Worm (Caenorhabditis elegans): Measurements from ENCODE around the gene C07B5.8.

Gene C07B5.8

ce11 chrX:9548890-9549289, 12.3 kb upstream of the C07B5.8 start:
- no peak for TF ChIP-seq aly-1 (tag; optimal IDR thresholded peaks at IDR 0.05)
- no peak for TF ChIP-seq scrt-1 (GFP tag; IDR thresholded peaks at IDR 0.05)
- TF ChIP-seq ets-7 (tag; optimal IDR thresholded peaks at IDR 0.05) = no peak
- TF ChIP-seq ceh-13 (GFP tag; optimal IDR thresholded peaks at IDR 0.05) = no peak
- TF ChIP-seq tra-4 (tag; optimal IDR thresholded peaks at IDR 0.05) = no peak

DNA sequence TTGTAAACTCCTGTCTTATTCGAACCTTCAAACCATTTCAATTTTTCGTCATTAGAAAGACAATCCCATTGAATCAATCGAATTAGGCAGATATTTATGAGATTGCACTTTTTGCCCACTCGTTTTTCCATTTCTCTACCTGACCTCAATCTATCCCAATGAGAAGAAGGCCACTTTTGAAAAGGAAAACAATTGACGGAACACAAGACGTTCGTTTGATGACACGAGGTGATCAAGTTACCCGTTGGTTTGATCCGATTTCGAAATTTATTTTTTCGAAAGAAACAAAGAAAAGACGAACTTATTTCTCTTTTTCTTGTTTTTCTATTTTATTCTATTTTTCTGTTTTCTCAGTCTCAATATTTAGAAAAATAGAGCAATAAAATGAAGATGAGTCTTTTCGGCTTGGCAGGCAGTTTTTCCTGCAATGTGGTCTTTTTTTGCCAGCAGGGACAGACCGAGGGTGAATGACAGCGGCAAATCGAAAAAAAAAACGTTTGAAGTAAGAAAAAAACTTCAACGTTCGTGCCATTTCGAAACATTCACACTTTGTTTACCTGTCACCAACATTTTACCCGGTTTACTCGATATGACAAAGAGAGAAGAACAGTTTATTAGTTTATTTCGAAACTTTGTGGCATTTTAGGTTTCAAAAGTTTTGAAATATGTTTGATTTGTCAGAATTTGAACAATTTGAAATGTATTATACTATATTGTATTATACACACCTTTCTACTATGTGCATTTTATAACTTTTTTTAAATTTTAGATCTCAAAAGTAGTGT, 11.6 kb upstream of the C07B5.8 start:
- TF ChIP-seq hnd-1 (tag; optimal IDR thresholded peaks at IDR 0.05) = no peak
- TF ChIP-seq hmg-4 (GFP tag; optimal IDR thresholded peaks at IDR 0.05) = no peak
- no peak for TF ChIP-seq ets-7 (tag; optimal IDR thresholded peaks at IDR 0.05)
- no peak for TF ChIP-seq ceh-13 (GFP tag; optimal IDR thresholded peaks at IDR 0.05)
- TF ChIP-seq pes-1 (GFP tag; IDR thresholded peaks at IDR 0.05) = no peak
- no peak for TF ChIP-seq F13C5.2 (tag; optimal IDR thresholded peaks at IDR 0.05)
- no peak for TF ChIP-seq tbx-37 (GFP tag; conservative IDR thresholded peaks at IDR 0.05)
- no peak for TF ChIP-seq hmbx-1 (tag; optimal IDR thresholded peaks at IDR 0.05)
- no peak for TF ChIP-seq scrt-1 (GFP tag; IDR thresholded peaks at IDR 0.05)
- no peak for TF ChIP-seq B0310.2 (tag; optimal IDR thresholded peaks at IDR 0.05)
- no peak for TF ChIP-seq tra-4 (tag; optimal IDR thresholded peaks at IDR 0.05)
- TF ChIP-seq ama-1 (optimal IDR thresholded peaks at IDR 0.05) = no peak
- no peak for TF ChIP-seq aly-1 (tag; optimal IDR thresholded peaks at IDR 0.05)
- TF ChIP-seq sea-1 (GFP tag; conservative IDR thresholded peaks at IDR 0.05) = no peak
- no peak for TF ChIP-seq ceh-36 (tag; optimal IDR thresholded peaks at IDR 0.05)
- no peak for TF ChIP-seq flt-1 (GFP tag; IDR thresholded peaks at IDR 0.05)
- TF ChIP-seq tbx-11 (GFP tag; IDR thresholded peaks at IDR 0.05) = no peak

DNA sequence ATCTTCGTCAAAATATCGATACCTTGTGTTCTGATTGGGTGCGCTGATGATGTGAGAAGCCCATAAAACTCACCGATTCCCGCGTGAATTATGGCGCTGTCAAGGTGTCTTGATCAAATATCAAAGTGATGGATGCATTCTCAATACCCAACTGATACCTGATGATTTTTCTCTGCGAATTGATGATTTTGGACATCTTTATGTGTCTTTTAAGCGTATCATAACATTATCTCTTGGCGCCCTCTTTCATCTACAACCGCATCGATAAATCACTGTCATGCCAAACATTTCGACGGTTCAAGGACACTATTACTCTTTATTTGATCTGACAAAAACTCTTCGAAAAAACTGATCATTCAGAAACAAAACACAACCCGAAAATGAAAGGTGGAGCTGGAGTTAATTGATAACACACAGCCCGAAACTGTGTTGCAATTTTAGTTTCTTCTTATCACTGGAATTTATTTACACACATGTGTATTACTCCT, 10.7 kb upstream of the C07B5.8 start:
- no peak for TF ChIP-seq scrt-1 (GFP tag; IDR thresholded peaks at IDR 0.05)
- TF ChIP-seq hmbx-1 (tag; optimal IDR thresholded peaks at IDR 0.05) = no peak
- no peak for TF ChIP-seq hmg-4 (GFP tag; optimal IDR thresholded peaks at IDR 0.05)
- TF ChIP-seq F13C5.2 (tag; optimal IDR thresholded peaks at IDR 0.05) = no peak
- no peak for TF ChIP-seq hnd-1 (tag; optimal IDR thresholded peaks at IDR 0.05)
- TF ChIP-seq sea-1 (GFP tag; conservative IDR thresholded peaks at IDR 0.05) = no peak
- TF ChIP-seq tbx-37 (GFP tag; conservative IDR thresholded peaks at IDR 0.05) = no peak
- TF ChIP-seq ama-1 (optimal IDR thresholded peaks at IDR 0.05) = no peak

ce11 chrX:9546640-9547039, 10.1 kb upstream of the C07B5.8 start:
- TF ChIP-seq ceh-36 (tag; optimal IDR thresholded peaks at IDR 0.05) = no peak
- no peak for TF ChIP-seq hnd-1 (tag; optimal IDR thresholded peaks at IDR 0.05)
- TF ChIP-seq pes-1 (GFP tag; IDR thresholded peaks at IDR 0.05) = no peak

ce11 chrX:9544405-9544804, 7.8 kb upstream of the C07B5.8 start:
- TF ChIP-seq tbx-37 (GFP tag; conservative IDR thresholded peaks at IDR 0.05) (no peak), ceh-36 (tag; optimal IDR thresholded peaks at IDR 0.05) (no peak), pes-1 (GFP tag; IDR thresholded peaks at IDR 0.05) (no peak), ets-7 (tag; optimal IDR thresholded peaks at IDR 0.05) (no peak), scrt-1 (GFP tag; IDR thresholded peaks at IDR 0.05) (no peak), B0310.2 (tag; optimal IDR thresholded peaks at IDR 0.05) (no peak), F13C5.2 (tag; optimal IDR thresholded peaks at IDR 0.05) (no peak), hmg-4 (GFP tag; optimal IDR thresholded peaks at IDR 0.05) (no peak), ceh-13 (GFP tag; optimal IDR thresholded peaks at IDR 0.05) (no peak), tbx-11 (GFP tag; IDR thresholded peaks at IDR 0.05) (no peak)

DNA sequence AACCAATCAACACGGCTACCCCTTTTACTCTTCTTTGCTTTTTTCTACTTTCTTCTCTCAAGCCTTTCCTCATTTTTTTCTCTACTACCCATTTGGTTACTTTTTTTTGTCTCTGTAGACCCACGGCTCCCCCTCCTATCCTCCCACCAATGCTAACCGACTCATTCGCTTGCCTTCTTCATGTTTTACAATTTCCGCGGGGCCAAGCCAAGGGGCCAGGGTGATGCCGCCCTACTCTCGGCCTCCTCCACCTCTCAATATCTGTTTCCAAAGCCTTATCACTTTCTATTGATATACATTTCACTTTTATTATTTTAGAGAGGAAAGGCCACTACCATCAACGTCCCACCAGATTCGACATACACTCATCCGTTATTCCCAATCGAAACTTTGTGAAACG, 6.8 kb upstream of the C07B5.8 start, which contains the start of gene F49E2.5:
F49E2.5 (plus strand) TSS at position 301 of the 400 bp plus-strand sequence.
- no peak for TF ChIP-seq tbx-37 (GFP tag; conservative IDR thresholded peaks at IDR 0.05)
- no peak for TF ChIP-seq ceh-36 (tag; optimal IDR thresholded peaks at IDR 0.05)
- no peak for TF ChIP-seq tra-4 (tag; optimal IDR thresholded peaks at IDR 0.05)
- TF ChIP-seq aly-1 (tag; optimal IDR thresholded peaks at IDR 0.05) = no peak
- TF ChIP-seq tbx-11 (GFP tag; IDR thresholded peaks at IDR 0.05) = no peak
- TF ChIP-seq hnd-1 (tag; optimal IDR thresholded peaks at IDR 0.05) = no peak
- no peak for TF ChIP-seq ceh-13 (GFP tag; optimal IDR thresholded peaks at IDR 0.05)
- no peak for TF ChIP-seq scrt-1 (GFP tag; IDR thresholded peaks at IDR 0.05)
- TF ChIP-seq sea-1 (GFP tag; conservative IDR thresholded peaks at IDR 0.05) = no peak
- TF ChIP-seq hmg-4 (GFP tag; optimal IDR thresholded peaks at IDR 0.05) = no peak
- no peak for TF ChIP-seq F13C5.2 (tag; optimal IDR thresholded peaks at IDR 0.05)
- no peak for TF ChIP-seq ama-1 (optimal IDR thresholded peaks at IDR 0.05)
- no peak for TF ChIP-seq pes-1 (GFP tag; IDR thresholded peaks at IDR 0.05)
- TF ChIP-seq hmbx-1 (tag; optimal IDR thresholded peaks at IDR 0.05) = no peak

ce11 chrX:9540464-9540863, 3.9 kb upstream of the C07B5.8 start:
- TF ChIP-seq ceh-13 (GFP tag; optimal IDR thresholded peaks at IDR 0.05) = no peak
- TF ChIP-seq ets-7 (tag; optimal IDR thresholded peaks at IDR 0.05) = no peak
- TF ChIP-seq F13C5.2 (tag; optimal IDR thresholded peaks at IDR 0.05) = no peak
- TF ChIP-seq hmbx-1 (tag; optimal IDR thresholded peaks at IDR 0.05) = no peak
- TF ChIP-seq hnd-1 (tag; optimal IDR thresholded peaks at IDR 0.05) = no peak
- no peak for TF ChIP-seq tbx-11 (GFP tag; IDR thresholded peaks at IDR 0.05)
- no peak for TF ChIP-seq flt-1 (GFP tag; IDR thresholded peaks at IDR 0.05)
- no peak for TF ChIP-seq ceh-36 (tag; optimal IDR thresholded peaks at IDR 0.05)
- TF ChIP-seq aly-1 (tag; optimal IDR thresholded peaks at IDR 0.05) = no peak
- no peak for TF ChIP-seq B0310.2 (tag; optimal IDR thresholded peaks at IDR 0.05)
- TF ChIP-seq tbx-37 (GFP tag; conservative IDR thresholded peaks at IDR 0.05) = no peak
- TF ChIP-seq tra-4 (tag; optimal IDR thresholded peaks at IDR 0.05) = no peak
- TF ChIP-seq scrt-1 (GFP tag; IDR thresholded peaks at IDR 0.05) = no peak
- TF ChIP-seq hmg-4 (GFP tag; optimal IDR thresholded peaks at IDR 0.05) = no peak
- TF ChIP-seq ama-1 (optimal IDR thresholded peaks at IDR 0.05) = no peak
- TF ChIP-seq pes-1 (GFP tag; IDR thresholded peaks at IDR 0.05) = no peak
- no peak for TF ChIP-seq sea-1 (GFP tag; conservative IDR thresholded peaks at IDR 0.05)

Measured in whole organism, early embryonic.